Worm (Caenorhabditis elegans) whole organism, L1 larva: ENCODE measurements around the gene T21D12.14.

Experiments used
- C04F5.9 ChIP-seq: sonication (generic microtip); optimal IDR thresholded peaks from 2 replicates; lab custom pipeline; 2016; ENCODE audit warnings: missing genetic modification characterization, missing compliant biosample characterization
- C16A3.4 ChIP-seq: fragments of 150-350 bp; optimal IDR thresholded peaks from 2 replicates; lab custom pipeline; 2014; ENCODE audit warnings: missing biosample characterization, missing genetic modification characterization
- alr-1 ChIP-seq: fragments of 200-800 bp; sonication (Bioruptor generic); optimal IDR thresholded peaks from 2 replicates; lab custom pipeline; 2018; ENCODE audit warnings: borderline replicate concordance, mild to moderate bottlenecking, missing genetic modification characterization, missing compliant biosample characterization
- ceh-63 ChIP-seq: fragments of 200-800 bp; sonication (Bioruptor generic); optimal IDR thresholded peaks from 2 replicates; lab custom pipeline; 2018; ENCODE audit warnings: mild to moderate bottlenecking, missing genetic modification characterization, missing compliant biosample characterization
- ceh-82 ChIP-seq, 3 experiments: fragments of 150-350 bp in 1 of 3; sonication (generic microtip) in 2 of 3; optimal IDR thresholded peaks; 2 replicates each; lab custom pipeline; 2014 to 2017; ENCODE audit warnings: missing biosample characterization in 3 of 3, missing genetic modification characterization in 3 of 3
- ceh-90 ChIP-seq: sonication (generic microtip); optimal IDR thresholded peaks from 2 replicates; lab custom pipeline; 2016; ENCODE audit warnings: missing genetic modification characterization, missing compliant biosample characterization
- dsc-1 ChIP-seq: sonication (generic microtip); optimal IDR thresholded peaks from 2 replicates; lab custom pipeline; 2016; ENCODE audit warnings: mild to moderate bottlenecking, missing genetic modification characterization, missing compliant biosample characterization
- efl-1 ChIP-seq, 4 experiments: fragments of 150-350 bp; optimal IDR thresholded peaks in 3 of 4; peaks in 1 of 4; 1 replicate in 1 of 4; 2 replicates in 3 of 4; lab custom pipeline; 2014; ENCODE audit warnings: missing biosample characterization in 2 of 4, missing genetic modification characterization in 2 of 4, missing genetic modification reagents in 2 of 4
- efl-3 ChIP-seq: fragments of 200-800 bp; sonication (Bioruptor generic); optimal IDR thresholded peaks from 2 replicates; lab custom pipeline; 2018; ENCODE audit warnings: mild to moderate bottlenecking, missing genetic modification characterization, missing compliant biosample characterization
- egl-13 ChIP-seq: sonication (generic microtip); optimal IDR thresholded peaks from 2 replicates; lab custom pipeline; 2016; ENCODE audit warnings: missing genotype, missing genetic modification reagents, missing genetic modification characterization, missing compliant biosample characterization
- egl-27 ChIP-seq, 2 experiments: fragments of 150-350 bp in 1 of 2; sonication (generic microtip); optimal IDR thresholded peaks; 3 replicates each; lab custom pipeline; 2017 to 2018; ENCODE audit warnings: missing biosample characterization in 2 of 2, missing genetic modification characterization in 2 of 2, missing genetic modification reagents in 2 of 2
- elt-3 ChIP-seq, 6 experiments: fragments of 150-350 bp in 1 of 6; sonication (generic microtip); optimal IDR thresholded peaks; 2 replicates each; lab custom pipeline; 2017 to 2018; ENCODE audit warnings: missing biosample characterization in 6 of 6, missing genetic modification characterization in 6 of 6, inconsistent platforms in 1 of 6
- fkh-10 ChIP-seq: sonication (generic microtip); optimal IDR thresholded peaks from 2 replicates; lab custom pipeline; 2017; ENCODE audit warnings: missing biosample characterization, missing genetic modification reagents, missing genetic modification characterization
- fkh-8 ChIP-seq: sonication (generic microtip); optimal IDR thresholded peaks from 2 replicates; lab custom pipeline; 2016; ENCODE audit warnings: mild to moderate bottlenecking, missing genetic modification characterization, missing compliant biosample characterization
- fos-1 ChIP-seq: fragments of 150-350 bp; optimal IDR thresholded peaks from 2 replicates; lab custom pipeline; 2014; ENCODE audit warnings: missing biosample characterization, missing genetic modification characterization
- hlh-17 ChIP-seq: fragments of 200-800 bp; sonication (Bioruptor generic); optimal IDR thresholded peaks from 2 replicates; lab custom pipeline; 2018; ENCODE audit warnings: missing genetic modification characterization, mild to moderate bottlenecking, missing compliant biosample characterization, moderate library complexity, borderline replicate concordance
- hlh-4 ChIP-seq: sonication (generic microtip); optimal IDR thresholded peaks from 2 replicates; lab custom pipeline; 2016; ENCODE audit warnings: mild to moderate bottlenecking, missing genetic modification characterization, missing compliant biosample characterization
- hpl-2 ChIP-seq: fragments of 150-350 bp; optimal IDR thresholded peaks from 2 replicates; lab custom pipeline; 2014; ENCODE audit warnings: missing biosample characterization, missing genetic modification reagents, missing genetic modification characterization
- irx-1 ChIP-seq: sonication (generic microtip); optimal IDR thresholded peaks from 2 replicates; lab custom pipeline; 2016; ENCODE audit warnings: missing genetic modification characterization, missing compliant biosample characterization
- lin-13 ChIP-seq: fragments of 150-350 bp; optimal IDR thresholded peaks from 2 replicates; lab custom pipeline; 2014; ENCODE audit warnings: missing biosample characterization, missing genetic modification reagents, missing genetic modification characterization
- lin-15B ChIP-seq: fragments of 150-350 bp; sonication (generic microtip); optimal IDR thresholded peaks from 3 replicates; lab custom pipeline; 2014; ENCODE audit warnings: missing biosample characterization, missing genetic modification characterization
- lin-35 ChIP-seq, 2 experiments: fragments of 150-350 bp; optimal IDR thresholded peaks; 2 replicates each; lab custom pipeline; 2014; ENCODE audit warnings: missing biosample characterization in 2 of 2, missing genetic modification characterization in 2 of 2, missing genetic modification reagents in 2 of 2
- mdl-1 ChIP-seq, 2 experiments: fragments of 150-350 bp; optimal IDR thresholded peaks; 2 replicates each; lab custom pipeline; 2014 to 2017; ENCODE audit warnings: missing biosample characterization in 2 of 2, missing genetic modification characterization in 2 of 2, inconsistent platforms in 1 of 2
- mef-2 ChIP-seq: fragments of 150-350 bp; optimal IDR thresholded peaks from 2 replicates; lab custom pipeline; 2014; ENCODE audit warnings: missing biosample characterization, missing genetic modification characterization
- mep-1 ChIP-seq: fragments of 150-350 bp; optimal IDR thresholded peaks from 2 replicates; lab custom pipeline; 2014; ENCODE audit warnings: missing biosample characterization, missing genetic modification characterization
- nhr-19 ChIP-seq: fragments of 200-800 bp; sonication (Bioruptor generic); conservative IDR thresholded peaks from 2 replicates; pipeline ENCODE4 v1.3.6; 2022; ENCODE audit warnings: missing genetic modification characterization, missing compliant biosample characterization
- nhr-20 ChIP-seq: sonication (generic microtip); optimal IDR thresholded peaks from 2 replicates; lab custom pipeline; 2016; ENCODE audit warnings: mild to moderate bottlenecking, missing genetic modification characterization, missing compliant biosample characterization
- nhr-237 ChIP-seq: fragments of 150-350 bp; optimal IDR thresholded peaks from 2 replicates; lab custom pipeline; 2014; ENCODE audit warnings: missing biosample characterization, missing genetic modification characterization
- nhr-28 ChIP-seq: fragments of 150-350 bp; optimal IDR thresholded peaks from 2 replicates; lab custom pipeline; 2014; ENCODE audit warnings: missing biosample characterization, missing genetic modification characterization
- nhr-71 ChIP-seq: sonication (generic microtip); optimal IDR thresholded peaks from 2 replicates; lab custom pipeline; 2016; ENCODE audit warnings: mild to moderate bottlenecking, missing genetic modification characterization, moderate library complexity, missing compliant biosample characterization
- nhr-77 ChIP-seq: fragments of 150-350 bp; optimal IDR thresholded peaks from 2 replicates; lab custom pipeline; 2014; ENCODE audit warnings: missing biosample characterization, missing genetic modification characterization
- nhr-85 ChIP-seq: sonication (generic microtip); peaks from one replicate; lab custom pipeline; 2016; ENCODE audit warnings: missing genetic modification characterization, inconsistent platforms, missing compliant biosample characterization
- nhr-90 ChIP-seq: sonication (generic microtip); optimal IDR thresholded peaks from 2 replicates; lab custom pipeline; 2016; ENCODE audit warnings: mild to moderate bottlenecking, missing genetic modification characterization, missing compliant biosample characterization; ENCODE audit not compliant: poor library complexity
- pag-3 ChIP-seq: sonication (generic microtip); optimal IDR thresholded peaks from 2 replicates; lab custom pipeline; 2017; ENCODE audit warnings: missing genetic modification characterization, mild to moderate bottlenecking, missing compliant biosample characterization, antibody characterized with exemption, borderline replicate concordance; ENCODE audit not compliant: insufficient read depth
- skn-1 ChIP-seq: fragments of 150-350 bp; optimal IDR thresholded peaks from 2 replicates; lab custom pipeline; 2014; ENCODE audit warnings: missing biosample characterization, missing genetic modification characterization
- snu-23 ChIP-seq: sonication (generic microtip); optimal IDR thresholded peaks from 2 replicates; lab custom pipeline; 2016; ENCODE audit warnings: missing genetic modification characterization, missing compliant biosample characterization
- sox-4 ChIP-seq: sonication (generic microtip); optimal IDR thresholded peaks from 2 replicates; lab custom pipeline; 2016; ENCODE audit warnings: missing genetic modification characterization, missing compliant biosample characterization
- swsn-7 ChIP-seq: sonication (generic microtip); optimal IDR thresholded peaks from 2 replicates; lab custom pipeline; 2016; ENCODE audit warnings: missing genetic modification characterization, missing compliant biosample characterization
- tbx-2 ChIP-seq: sonication (generic microtip); optimal IDR thresholded peaks from 2 replicates; lab custom pipeline; 2016; ENCODE audit warnings: missing genetic modification characterization, missing compliant biosample characterization
- unc-130 ChIP-seq: fragments of 150-350 bp; optimal IDR thresholded peaks from 2 replicates; lab custom pipeline; 2017; ENCODE audit warnings: missing biosample characterization, missing genetic modification characterization, inconsistent platforms
- unc-30 ChIP-seq: sonication (generic microtip); optimal IDR thresholded peaks from 2 replicates; lab custom pipeline; 2017; ENCODE audit warnings: missing biosample characterization, missing genetic modification characterization
- unc-86 ChIP-seq: sonication (generic microtip); optimal IDR thresholded peaks from 2 replicates; lab custom pipeline; 2016; ENCODE audit warnings: missing genetic modification characterization, missing compliant biosample characterization
- zag-1 ChIP-seq: fragments of 150-350 bp; optimal IDR thresholded peaks from 2 replicates; lab custom pipeline; 2014; ENCODE audit warnings: missing biosample characterization, missing genetic modification characterization
- ztf-11 ChIP-seq, 2 experiments: sonication (generic microtip); optimal IDR thresholded peaks; 2 replicates each; lab custom pipeline; 2016 to 2017; ENCODE audit warnings: missing genetic modification characterization in 2 of 2, missing biosample characterization in 1 of 2, missing compliant biosample characterization in 1 of 2

The T21D12.14 gene

ce11 chrIV:247494-247893, 40.4 kb downstream of the T21D12.14 start (continued):
- TF ChIP-seq sox-4 (no peak), hlh-17 (GFP tag; lab: Kevin White, UChicago) (no peak), fkh-8 (tag; lab: Kevin White, UChicago) (no peak), nhr-237 (tag; lab: Kevin White, UChicago) (no peak), lin-35 (GFP tag; optimal IDR thresholded peaks at IDR 0.05; lab: Kevin White, UChicago) (peak in 1 of 2 experiments; percentile 76), fkh-10 (GFP tag; lab: Kevin White, UChicago) (no peak)

ce11 chrIV:244843-245242, 43.1 kb downstream of the T21D12.14 start, which contains the start of gene aass-1:
Gene aass-1 (plus strand): TSS chrIV:245143.
- TF ChIP-seq efl-1 (optimal IDR thresholded peaks at IDR 0.05; lab: Kevin White, UChicago), result no peak
- no peak for TF ChIP-seq efl-1 (GFP tag; optimal IDR thresholded peaks at IDR 0.05 in 1 of 2; lab: Kevin White, UChicago)
- no peak for TF ChIP-seq dsc-1 (tag; lab: Kevin White, UChicago)
- TF ChIP-seq hlh-4 (tag; lab: Kevin White, UChicago), result no peak
- no peak for TF ChIP-seq hpl-2
- no peak for TF ChIP-seq tbx-2 (tag; lab: Kevin White, UChicago)
- TF ChIP-seq zag-1 (tag; lab: Kevin White, UChicago), result no peak
- no peak for TF ChIP-seq nhr-28 (tag; lab: Kevin White, UChicago)
- TF ChIP-seq C04F5.9, result no peak
- no peak for TF ChIP-seq unc-130 (tag; lab: Kevin White, UChicago)
- TF ChIP-seq fkh-8 (tag; lab: Kevin White, UChicago), result no peak
- TF ChIP-seq nhr-90 (tag; lab: Kevin White, UChicago), result no peak
- no peak for TF ChIP-seq ztf-11 (tag; optimal IDR thresholded peaks at IDR 0.05; lab: Kevin White, UChicago)
- TF ChIP-seq fos-1 (tag; lab: Kevin White, UChicago), result no peak
- no peak for TF ChIP-seq elt-3 (tag; optimal IDR thresholded peaks at IDR 0.05; lab: Kevin White, UChicago)
- TF ChIP-seq, all 84 proteins: peak for 0

- TF ChIP-seq nhr-85 (tag; lab: Kevin White, UChicago) (peak; percentile 58), nhr-77 (no peak)
These were observed 43.6 kb downstream of the T21D12.14 start for ce11 chrIV:244278-244677.

ce11 chrIV:240257-240754, 47.6 kb downstream of the T21D12.14 start, which contains the start of the genes fnta-1 and cogc-8:
Gene fnta-1 (minus strand): TSS chrIV:240307.
Gene cogc-8 (plus strand): TSS chrIV:240451.
- TF ChIP-seq egl-13, result no peak
- peak; percentile 31 to 52 (median 44) for TF ChIP-seq ceh-82 (tag; optimal IDR thresholded peaks at IDR 0.05; lab: Kevin White, UChicago)
- no peak for TF ChIP-seq ceh-90 (tag; lab: Kevin White, UChicago)
- TF ChIP-seq mep-1 (tag; lab: Kevin White, UChicago), result peak; percentile 65
- TF ChIP-seq skn-1 (tag; lab: Kevin White, UChicago), result peak; percentile 10
- no peak for TF ChIP-seq unc-30 (tag; lab: Kevin White, UChicago)
- TF ChIP-seq hpl-2, result no peak
- no peak for TF ChIP-seq efl-3 (GFP tag; lab: Kevin White, UChicago)
- TF ChIP-seq tbx-2 (tag; lab: Kevin White, UChicago), result peak; percentile 44
- peak; percentile 25 for TF ChIP-seq lin-15B (tag; lab: Kevin White, UChicago)
- TF ChIP-seq ceh-63, result no peak
- TF ChIP-seq ztf-11 (tag; optimal IDR thresholded peaks at IDR 0.05; lab: Kevin White, UChicago), result no peak
- TF ChIP-seq unc-86 (tag; lab: Kevin White, UChicago), result peak; percentile 41
- TF ChIP-seq snu-23 (GFP tag; lab: Kevin White, UChicago), result peak; percentile 67
- no peak for TF ChIP-seq alr-1 (tag; lab: Kevin White, UChicago)
- TF ChIP-seq pag-3 (tag; lab: Kevin White, UChicago), result no peak
- TF ChIP-seq nhr-85 (tag; lab: Kevin White, UChicago), result peak; percentile 61
- peak; percentile 64 to 70 for TF ChIP-seq lin-35 (GFP tag; optimal IDR thresholded peaks at IDR 0.05; lab: Kevin White, UChicago)
- TF ChIP-seq nhr-19 (GFP tag; lab: Robert Waterston, UW), result no peak
- TF ChIP-seq zag-1 (tag; lab: Kevin White, UChicago), result no peak
- TF ChIP-seq swsn-7 (tag; lab: Kevin White, UChicago), result peak; percentile 36
- TF ChIP-seq egl-27 (tag; optimal IDR thresholded peaks at IDR 0.05; lab: Kevin White, UChicago), result no peak
- TF ChIP-seq mdl-1 (tag; optimal IDR thresholded peaks at IDR 0.05; lab: Kevin White, UChicago), result no peak
- peak; percentile 61 for TF ChIP-seq nhr-71 (tag; lab: Kevin White, UChicago)
- no peak for TF ChIP-seq irx-1 (tag; lab: Kevin White, UChicago)
- peak; percentile 61 to 72 for TF ChIP-seq efl-1 (optimal IDR thresholded peaks at IDR 0.05; lab: Kevin White, UChicago)
- TF ChIP-seq efl-1 (GFP tag; optimal IDR thresholded peaks at IDR 0.05 in 1 of 2; lab: Kevin White, UChicago), result peak; percentile 72 to 97
- TF ChIP-seq lin-13 (GFP tag; lab: Kevin White, UChicago), result no peak
- TF ChIP-seq fkh-8 (tag; lab: Kevin White, UChicago), result peak; percentile 24
- peak; percentile 9 for TF ChIP-seq dsc-1 (tag; lab: Kevin White, UChicago)
- TF ChIP-seq C16A3.4 (tag; lab: Kevin White, UChicago), result peak; percentile 1
- TF ChIP-seq nhr-20, result peak; percentile 36
- no peak for TF ChIP-seq mef-2 (tag; lab: Kevin White, UChicago)
